Worm (Caenorhabditis elegans): ENCODE data around the gene ZC449.4.

DNA sequence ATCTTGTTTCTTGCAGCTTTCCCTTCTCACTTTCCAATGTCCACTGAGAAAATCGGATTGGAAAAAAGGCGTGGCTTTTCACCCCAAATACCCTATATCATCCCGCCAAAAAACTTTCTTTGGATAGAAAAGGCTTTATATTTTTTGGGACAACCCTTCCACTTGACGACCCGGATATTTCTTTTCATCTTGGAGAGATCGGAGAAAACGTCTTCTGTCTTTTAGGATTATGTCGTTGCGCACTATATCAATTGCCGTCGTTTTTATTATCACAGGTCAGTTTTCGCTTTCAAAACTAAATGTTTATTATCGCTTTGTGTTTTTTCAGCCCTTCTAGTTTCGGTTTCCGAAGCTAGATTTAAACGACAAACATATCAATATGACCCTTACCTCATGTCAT, 10.1 kb upstream of the ZC449.4 start, which contains the start of gene Y64H9A.2:
- TF ChIP-seq nhr-237 (tag; optimal IDR thresholded peaks at IDR 0.05) (no peak), unc-39 (tag; optimal IDR thresholded peaks at IDR 0.05) (no peak), unc-62 (GFP tag; optimal IDR thresholded peaks at IDR 0.05) (no peak), ztf-11 (tag; optimal IDR thresholded peaks at IDR 0.05) (no peak), nhr-11 (tag; optimal IDR thresholded peaks at IDR 0.05) (no peak), nhr-77 (tag; optimal IDR thresholded peaks at IDR 0.05) (no peak), unc-55 (GFP tag; optimal IDR thresholded peaks at IDR 0.05) (no peak), ztf-4 (tag; optimal IDR thresholded peaks at IDR 0.05) (no peak), lin-13 (GFP tag; optimal IDR thresholded peaks at IDR 0.05) (no peak), zag-1 (tag; optimal IDR thresholded peaks at IDR 0.05) (no peak), snpc-4 (tag; optimal IDR thresholded peaks at IDR 0.05) (no peak), ZK546.5 (tag; optimal IDR thresholded peaks at IDR 0.05) (no peak)
